Fruit fly (Drosophila melanogaster) whole organism, embryonic: ENCODE results near the gene CG31798.

ENCODE experiments used
- Abd-B ChIP-seq: fragments of 200-800 bp; sonication (Bioruptor generic); optimal IDR thresholded peaks from 2 replicates; lab custom pipeline; 2018; ENCODE audit warnings: missing biosample characterization, mild to moderate bottlenecking, missing genetic modification characterization, moderate library complexity
- CG1024 ChIP-seq: fragments of 200-800 bp; sonication (Bioruptor generic); IDR thresholded peaks from 2 replicates; pipeline ENCODE4 v1.3.6; 2022; ENCODE audit warnings: missing biosample characterization, missing genetic modification characterization
- CG10267 ChIP-seq: fragments of 200-800 bp; sonication (Bioruptor generic); optimal IDR thresholded peaks from 2 replicates; lab custom pipeline; 2018; ENCODE audit warnings: missing biosample characterization, mild to moderate bottlenecking, missing genetic modification characterization, moderate library complexity
- CG10959 ChIP-seq: fragments of 200-800 bp; sonication (Bioruptor generic); IDR thresholded peaks from 2 replicates; pipeline ENCODE4 v1.3.6; 2022; ENCODE audit warnings: missing biosample characterization, missing genetic modification characterization
- CG11696 ChIP-seq: fragments of 200-800 bp; sonication (Bioruptor generic); IDR thresholded peaks from 2 replicates; pipeline ENCODE4 v1.3.6; 2022; ENCODE audit warnings: missing biosample characterization, missing genetic modification characterization
- CG12155 ChIP-seq: fragments of 200-800 bp; sonication (Bioruptor generic); optimal IDR thresholded peaks from 3 replicates; lab custom pipeline; 2016; ENCODE audit warnings: missing biosample characterization, missing genetic modification characterization
- CG1603 ChIP-seq: fragments of 200-800 bp; sonication (Bioruptor generic); optimal IDR thresholded peaks from 2 replicates; lab custom pipeline; 2019; ENCODE audit warnings: missing biosample characterization, mild to moderate bottlenecking, missing genetic modification characterization, moderate library complexity
- CG17359 ChIP-seq: fragments of 200-800 bp; sonication (Bioruptor generic); optimal IDR thresholded peaks from 3 replicates; lab custom pipeline; 2018; ENCODE audit warnings: missing biosample characterization, mild to moderate bottlenecking, missing genetic modification characterization, moderate library complexity
- CG17361 ChIP-seq: fragments of 200-800 bp; sonication (Bioruptor generic); IDR thresholded peaks from 3 replicates; pipeline ENCODE4 v1.3.6; 2022; ENCODE audit warnings: missing biosample characterization, missing genetic modification characterization
- CG17912 ChIP-seq: fragments of 200-800 bp; sonication (Bioruptor generic); optimal IDR thresholded peaks from 2 replicates; lab custom pipeline; 2018; ENCODE audit warnings: missing biosample characterization, mild to moderate bottlenecking, missing genetic modification characterization
- CG1792 ChIP-seq: fragments of 200-800 bp; sonication (Bioruptor generic); optimal IDR thresholded peaks from 2 replicates; lab custom pipeline; 2016; ENCODE audit warnings: missing biosample characterization, missing genetic modification characterization
- CG18011 ChIP-seq: fragments of 200-800 bp; sonication (Bioruptor generic); optimal IDR thresholded peaks from 2 replicates; lab custom pipeline; 2017; ENCODE audit warnings: missing biosample characterization, missing genetic modification characterization, mild to moderate bottlenecking, moderate library complexity, missing genotype
- CG2120 ChIP-seq: fragments of 200-800 bp; sonication (Bioruptor generic); optimal IDR thresholded peaks from 3 replicates; lab custom pipeline; 2016; ENCODE audit warnings: missing biosample characterization, missing genetic modification characterization
- CG2202 ChIP-seq: fragments of 200-800 bp; sonication (Bioruptor generic); optimal IDR thresholded peaks from 2 replicates; lab custom pipeline; 2018; ENCODE audit warnings: missing biosample characterization, mild to moderate bottlenecking, missing genetic modification characterization
- CG2889 ChIP-seq: fragments of 200-800 bp; sonication (Bioruptor generic); IDR thresholded peaks from 3 replicates; pipeline ENCODE4 v1.3.6; 2022; ENCODE audit warnings: missing biosample characterization, missing genetic modification characterization
- CG3163 ChIP-seq: fragments of 200-800 bp; sonication (Bioruptor generic); optimal IDR thresholded peaks from 3 replicates; lab custom pipeline; 2016; ENCODE audit warnings: missing biosample characterization, missing genetic modification characterization
- CG34376 ChIP-seq: fragments of 200-800 bp; sonication (Bioruptor generic); optimal IDR thresholded peaks from 2 replicates; lab custom pipeline; 2018; ENCODE audit warnings: missing biosample characterization, mild to moderate bottlenecking, missing genetic modification characterization
- CG34422 ChIP-seq: fragments of 200-800 bp; sonication (Bioruptor generic); IDR thresholded peaks from 3 replicates; pipeline ENCODE4 v1.3.6; 2022; ENCODE audit warnings: missing biosample characterization, missing genetic modification characterization
- CG3847 ChIP-seq: fragments of 200-800 bp; sonication (Bioruptor generic); IDR thresholded peaks from 2 replicates; pipeline ENCODE4 v1.3.6; 2022; ENCODE audit warnings: missing biosample characterization, missing genetic modification characterization
- CG6254 ChIP-seq: fragments of 200-800 bp; sonication (Bioruptor generic); optimal IDR thresholded peaks from 3 replicates; lab custom pipeline; 2017; ENCODE audit warnings: mild to moderate bottlenecking, missing biosample characterization, missing genetic modification reagents, missing genetic modification characterization
- CG6791 ChIP-seq: fragments of 200-800 bp; sonication (Bioruptor generic); IDR thresholded peaks from 3 replicates; pipeline ENCODE4 v1.3.6; 2022; ENCODE audit warnings: missing biosample characterization, missing genetic modification characterization; ENCODE audit not compliant: partially characterized antibody
- CG8924 ChIP-seq: fragments of 200-800 bp; optimal IDR thresholded peaks from 3 replicates; lab custom pipeline; 2019; ENCODE audit warnings: missing biosample characterization, mild to moderate bottlenecking, missing genetic modification characterization, moderate library complexity
- Dp ChIP-seq: fragments of 200-800 bp; sonication (Bioruptor generic); optimal IDR thresholded peaks from 2 replicates; lab custom pipeline; 2018; ENCODE audit warnings: missing biosample characterization, mild to moderate bottlenecking, missing genetic modification characterization, moderate library complexity
- HLHmδ ChIP-seq: fragments of 200-800 bp; sonication (Bioruptor generic); optimal IDR thresholded peaks from 2 replicates; lab custom pipeline; 2018; ENCODE audit warnings: missing biosample characterization, mild to moderate bottlenecking, missing genetic modification characterization, moderate library complexity
- Hmr ChIP-seq: fragments of 200-800 bp; sonication (Bioruptor generic); optimal IDR thresholded peaks from 3 replicates; lab custom pipeline; 2017; ENCODE audit warnings: mild to moderate bottlenecking, missing biosample characterization, missing genetic modification reagents, missing genetic modification characterization
- Optix ChIP-seq: fragments of 200-800 bp; sonication (Bioruptor generic); IDR thresholded peaks from 3 replicates; pipeline ENCODE4 v1.3.6; 2022; ENCODE audit warnings: missing biosample characterization, missing genetic modification characterization
- Six4 ChIP-seq: fragments of 200-800 bp; sonication (Bioruptor generic); optimal IDR thresholded peaks from 2 replicates; lab custom pipeline; 2016; ENCODE audit warnings: missing biosample characterization, missing genetic modification characterization
- Stat92E ChIP-seq, 3 experiments: fragments of >200 bp in 2 of 3; fragments of 200-800 bp in 1 of 3; sonication (Bioruptor generic) in 1 of 3; optimal IDR thresholded peaks; 2 replicates each; lab custom pipeline; 2017 to 2019; ENCODE audit warnings: missing biosample characterization in 3 of 3, missing genetic modification characterization in 3 of 3, mild to moderate bottlenecking in 1 of 3, moderate library complexity in 1 of 3
- Tbp ChIP-seq: fragments of >200 bp; optimal IDR thresholded peaks from 2 replicates; lab custom pipeline; 2018; ENCODE audit warnings: missing biosample characterization, missing genetic modification characterization
- cg ChIP-seq: fragments of 200-800 bp; sonication (Bioruptor generic); optimal IDR thresholded peaks from 3 replicates; lab custom pipeline; 2019; ENCODE audit warnings: missing biosample characterization, mild to moderate bottlenecking, missing genetic modification characterization, moderate library complexity
- chif ChIP-seq, 2 experiments: fragments of 200-800 bp; sonication (Bioruptor generic); optimal IDR thresholded peaks; 3 replicates each; lab custom pipeline; 2016; ENCODE audit warnings: missing biosample characterization in 2 of 2, missing genetic modification characterization in 2 of 2
- danr ChIP-seq: fragments of 200-800 bp; sonication (Bioruptor generic); IDR thresholded peaks from 2 replicates; pipeline ENCODE4 v1.3.6; 2022; ENCODE audit warnings: missing biosample characterization, missing genetic modification characterization
- dysf ChIP-seq: fragments of 200-800 bp; sonication (Bioruptor generic); IDR thresholded peaks from 3 replicates; pipeline ENCODE4 v1.3.6; 2022; ENCODE audit warnings: missing biosample characterization, missing genetic modification characterization
- esg ChIP-seq: fragments of 200-800 bp; sonication (Bioruptor generic); conservative IDR thresholded peaks from 2 replicates; pipeline ENCODE4 v1.3.6; 2022; ENCODE audit warnings: missing biosample characterization, missing genetic modification characterization
- gcm ChIP-seq: fragments of 200-800 bp; sonication (Bioruptor generic); optimal IDR thresholded peaks from 2 replicates; lab custom pipeline; 2019; ENCODE audit warnings: missing biosample characterization, mild to moderate bottlenecking, missing genetic modification characterization, moderate library complexity
- grn ChIP-seq: fragments of 200-800 bp; sonication (Bioruptor generic); optimal IDR thresholded peaks from 3 replicates; lab custom pipeline; 2017; ENCODE audit warnings: missing biosample characterization, missing genetic modification characterization
- jing ChIP-seq: fragments of 200-800 bp; sonication (Bioruptor generic); optimal IDR thresholded peaks from 2 replicates; lab custom pipeline; 2018; ENCODE audit warnings: missing biosample characterization, mild to moderate bottlenecking, missing genetic modification characterization
- kni ChIP-seq: fragments of 200-800 bp; sonication (Bioruptor generic); optimal IDR thresholded peaks from 3 replicates; lab custom pipeline; 2017; ENCODE audit warnings: mild to moderate bottlenecking, missing biosample characterization, missing genetic modification reagents, missing genetic modification characterization
- lov ChIP-seq, 2 experiments: fragments of 200-800 bp in 1 of 2; fragments of >200 bp in 1 of 2; sonication (Bioruptor generic) in 1 of 2; IDR thresholded peaks in 1 of 2; optimal IDR thresholded peaks in 1 of 2; 2 replicates in 1 of 2; 3 replicates in 1 of 2; pipeline versions ENCODE4 v1.3.6 to Lab custom; 2017 to 2022; ENCODE audit warnings: missing biosample characterization in 1 of 2, missing genetic modification characterization in 1 of 2
- nerfin-2 ChIP-seq: fragments of 200-800 bp; sonication (Bioruptor generic); IDR thresholded peaks from 2 replicates; pipeline ENCODE4 v1.3.6; 2022; ENCODE audit warnings: missing biosample characterization, missing genetic modification characterization; ENCODE audit not compliant: partially characterized antibody
- pan ChIP-seq, 4 experiments: fragments of >200 bp in 3 of 4; fragments of 200-800 bp in 1 of 4; sonication (Bioruptor generic) in 1 of 4; optimal IDR thresholded peaks in 3 of 4; IDR thresholded peaks in 1 of 4; 2 replicates each; pipeline versions ENCODE4 v1.3.6 to Lab custom; 2017 to 2022; ENCODE audit warnings: missing biosample characterization in 2 of 4, missing genetic modification characterization in 2 of 4, mixed read lengths in 1 of 4
- row ChIP-seq: fragments of 200-800 bp; sonication (Bioruptor generic); IDR thresholded peaks from 3 replicates; pipeline ENCODE4 v1.3.6; 2022; ENCODE audit warnings: missing biosample characterization, missing genetic modification characterization
- schlank ChIP-seq: fragments of 200-800 bp; sonication (Bioruptor generic); optimal IDR thresholded peaks from 2 replicates; lab custom pipeline; 2018; ENCODE audit warnings: missing biosample characterization, mild to moderate bottlenecking, missing genetic modification characterization
- stc ChIP-seq: fragments of 200-800 bp; sonication (Bioruptor generic); IDR thresholded peaks from 2 replicates; pipeline ENCODE4 v1.3.6; 2022; ENCODE audit warnings: missing biosample characterization, missing genetic modification characterization
- vnd ChIP-seq: fragments of 200-800 bp; sonication (Bioruptor generic); IDR thresholded peaks from 3 replicates; pipeline ENCODE4 v1.3.6; 2022; ENCODE audit warnings: missing biosample characterization, missing genetic modification characterization; ENCODE audit not compliant: partially characterized antibody
- zen ChIP-seq: fragments of 200-800 bp; sonication (Bioruptor generic); optimal IDR thresholded peaks from 3 replicates; lab custom pipeline; 2018; ENCODE audit warnings: missing biosample characterization, mild to moderate bottlenecking, missing genetic modification characterization, moderate library complexity

Gene CG31798

dm6 chr2L:19426330-19426781, 32.4 kb downstream of the CG31798 start, which contains the start of gene Pax (continued):
- TF ChIP-seq Stat92E (GFP tag; optimal IDR thresholded peaks at IDR 0.05; lab: Kevin White, UChicago) (peak in 1 of 3 experiments; percentile 33), row (0 out of 3 replicates have a peak, but pooled peaks have one; percentile 15), Hmr (GFP tag; lab: Kevin White, UChicago) (peak; percentile 11), vnd (GFP tag; lab: Robert Waterston, UW) (peak; percentile 86), chif (GFP tag; optimal IDR thresholded peaks at IDR 0.05; lab: Kevin White, UChicago) (no peak), CG6254 (GFP tag; lab: Kevin White, UChicago) (no peak), CG18011 (GFP tag; lab: Kevin White, UChicago) (no peak), nerfin-2 (GFP tag; lab: Robert Waterston, UW) (peak; percentile 96), CG6791 (peak; percentile 95), lov (optimal IDR thresholded peaks at IDR 0.05; lab: Kevin White, UChicago) (no peak), lov (GFP tag; IDR thresholded peaks at IDR 0.05; lab: Robert Waterston, UW) (no peak), CG2120 (no peak), Dp (GFP tag; lab: Kevin White, UChicago) (peak; percentile 67), cg (GFP tag; lab: Kevin White, UChicago) (peak; percentile 93), CG3847 (GFP tag; lab: Robert Waterston, UW) (no peak), CG10267 (tag; lab: Kevin White, UChicago) (peak; percentile 1), kni (peak; percentile 37), jing (GFP tag; lab: Kevin White, UChicago) (no peak)

dm6 chr2L:19429731-19430130, 35.8 kb downstream of the CG31798 start:
- TF ChIP-seq CG10959, result no peak
- TF ChIP-seq grn (GFP tag; lab: Kevin White, UChicago), result peak; percentile 93
- 0 out of 3 replicates have a peak, but pooled peaks have one; percentile 19 for TF ChIP-seq dysf (GFP tag; lab: Robert Waterston, UW)
- TF ChIP-seq CG1024, result no peak
- TF ChIP-seq Optix (GFP tag; lab: Robert Waterston, UW), result 0 out of 3 replicates have a peak, but pooled peaks have one; percentile 16

dm6 chr2L:19430343-19430742, 36.4 kb downstream of the CG31798 start, which contains the start of gene RtcB:
TSS of gene RtcB (plus strand) at chr2L:19430643.
- TF ChIP-seq pan (optimal IDR thresholded peaks at IDR 0.05; lab: Kevin White, UChicago) (no peak), pan (GFP tag; optimal IDR thresholded peaks at IDR 0.05 in 1 of 2, IDR thresholded peaks at IDR 0.05 in 1 of 2) (no peak), CG1603 (tag; lab: Kevin White, UChicago) (peak; percentile 67), stc (no peak), CG17912 (GFP tag; lab: Kevin White, UChicago) (no peak), CG2889 (no peak), CG34376 (GFP tag; lab: Kevin White, UChicago) (no peak), cg (GFP tag; lab: Kevin White, UChicago) (peak; percentile 8), HLHmδ (GFP tag; lab: Kevin White, UChicago) (no peak), CG17361 (GFP tag; lab: Robert Waterston, UW) (peak; percentile 47; the same call in 1 of the 3 replicates), danr (no peak), CG34422 (GFP tag; lab: Robert Waterston, UW) (peak; percentile 17; the same call in 1 of the 3 replicates), Six4 (no peak), CG8924 (tag; lab: Kevin White, UChicago) (no peak), Abd-B (peak; percentile 31), CG12155 (GFP tag; lab: Kevin White, UChicago) (no peak), zen (tag; lab: Kevin White, UChicago) (no peak), CG2202 (no peak), gcm (no peak), Tbp (GFP tag; lab: Kevin White, UChicago) (no peak), CG11696 (no peak), CG17359 (tag; lab: Kevin White, UChicago) (no peak), CG3163 (GFP tag; lab: Kevin White, UChicago) (no peak), esg (GFP tag; lab: Robert Waterston, UW) (no peak), CG1792 (no peak), schlank (tag; lab: Kevin White, UChicago) (no peak)
